Fruit fly (Drosophila melanogaster) whole organism, embryonic: ENCODE measurements around the gene Hsp60B.

ENCODE experiments used
- CG1024 ChIP-seq: fragments of 200-800 bp; sonication (Bioruptor generic); IDR thresholded peaks from 2 replicates; pipeline ENCODE4 v1.3.6; 2022; ENCODE audit warnings: missing biosample characterization, missing genetic modification characterization
- CG10267 ChIP-seq: fragments of 200-800 bp; sonication (Bioruptor generic); optimal IDR thresholded peaks from 2 replicates; lab custom pipeline; 2018; ENCODE audit warnings: missing biosample characterization, mild to moderate bottlenecking, missing genetic modification characterization, moderate library complexity
- CG10654 ChIP-seq: fragments of 200-800 bp; sonication (Bioruptor generic); optimal IDR thresholded peaks from 2 replicates; lab custom pipeline; 2016; ENCODE audit warnings: missing biosample characterization, missing genetic modification characterization
- CG10979 ChIP-seq: fragments of 200-800 bp; sonication (Bioruptor generic); optimal IDR thresholded peaks from 2 replicates; lab custom pipeline; 2018; ENCODE audit warnings: missing biosample characterization, mild to moderate bottlenecking, missing genetic modification characterization, moderate library complexity
- CG12391 ChIP-seq: fragments of 200-800 bp; sonication (Bioruptor generic); optimal IDR thresholded peaks from 3 replicates; lab custom pipeline; 2018; ENCODE audit warnings: missing biosample characterization, mild to moderate bottlenecking, missing genetic modification characterization, moderate library complexity
- CG15601 ChIP-seq: fragments of 200-800 bp; sonication (Bioruptor generic); optimal IDR thresholded peaks from 3 replicates; lab custom pipeline; 2019; ENCODE audit warnings: missing biosample characterization, mild to moderate bottlenecking, missing genetic modification characterization, moderate library complexity
- CG1603 ChIP-seq: fragments of 200-800 bp; sonication (Bioruptor generic); optimal IDR thresholded peaks from 2 replicates; lab custom pipeline; 2019; ENCODE audit warnings: missing biosample characterization, mild to moderate bottlenecking, missing genetic modification characterization, moderate library complexity
- CG17328 ChIP-seq: fragments of 200-800 bp; sonication (Bioruptor generic); IDR thresholded peaks from 2 replicates; pipeline ENCODE4 v1.3.6; 2022; ENCODE audit warnings: missing biosample characterization, missing genetic modification characterization
- CG17568 ChIP-seq: fragments of 200-800 bp; sonication (Bioruptor generic); optimal IDR thresholded peaks from 2 replicates; lab custom pipeline; 2018; ENCODE audit warnings: missing biosample characterization, mild to moderate bottlenecking, missing genetic modification characterization, moderate library complexity
- CG17802 ChIP-seq: fragments of 200-800 bp; sonication (Bioruptor generic); optimal IDR thresholded peaks from 2 replicates; lab custom pipeline; 2018; ENCODE audit warnings: missing biosample characterization, mild to moderate bottlenecking, missing genetic modification characterization, moderate library complexity
- CG17829 ChIP-seq: fragments of 200-800 bp; optimal IDR thresholded peaks from 2 replicates; lab custom pipeline; 2019; ENCODE audit warnings: missing biosample characterization, mild to moderate bottlenecking, missing genetic modification characterization, moderate library complexity
- CG17912 ChIP-seq: fragments of 200-800 bp; sonication (Bioruptor generic); optimal IDR thresholded peaks from 2 replicates; lab custom pipeline; 2018; ENCODE audit warnings: missing biosample characterization, mild to moderate bottlenecking, missing genetic modification characterization
- CG1832 ChIP-seq: fragments of 200-800 bp; sonication (Bioruptor generic); optimal IDR thresholded peaks from 2 replicates; lab custom pipeline; 2017; ENCODE audit warnings: missing biosample characterization, mild to moderate bottlenecking, missing genetic modification characterization, inconsistent platforms
- CG2875 ChIP-seq: fragments of 200-800 bp; sonication (Bioruptor generic); optimal IDR thresholded peaks from 2 replicates; lab custom pipeline; 2017; ENCODE audit warnings: missing biosample characterization, mild to moderate bottlenecking, missing genetic modification characterization, missing genetic modification reagents
- CG32772 ChIP-seq: fragments of 200-800 bp; sonication (Bioruptor generic); IDR thresholded peaks from 2 replicates; pipeline ENCODE4 v1.3.6; 2022; ENCODE audit warnings: missing biosample characterization, missing genetic modification characterization
- CG33213 ChIP-seq: fragments of 200-800 bp; sonication (Bioruptor generic); optimal IDR thresholded peaks from 3 replicates; lab custom pipeline; 2016; ENCODE audit warnings: missing biosample characterization, missing genetic modification characterization
- CG4820 ChIP-seq: fragments of 200-800 bp; sonication (Bioruptor generic); optimal IDR thresholded peaks from 3 replicates; lab custom pipeline; 2016; ENCODE audit warnings: missing biosample characterization, missing genetic modification characterization
- CG6272 ChIP-seq: fragments of 200-800 bp; sonication (Bioruptor generic); IDR thresholded peaks from 2 replicates; pipeline ENCODE4 v1.3.6; 2022; ENCODE audit warnings: missing biosample characterization, missing genetic modification characterization
- CG7839 ChIP-seq: fragments of 200-800 bp; sonication (Bioruptor generic); optimal IDR thresholded peaks from 3 replicates; lab custom pipeline; 2018; ENCODE audit warnings: missing biosample characterization, mild to moderate bottlenecking, missing genetic modification characterization, moderate library complexity
- CG8388 ChIP-seq: fragments of 200-800 bp; sonication (Bioruptor generic); optimal IDR thresholded peaks from 2 replicates; lab custom pipeline; 2019; ENCODE audit warnings: missing biosample characterization, mild to moderate bottlenecking, missing genetic modification characterization, moderate library complexity
- CG9437 ChIP-seq: fragments of 200-800 bp; sonication (Bioruptor generic); optimal IDR thresholded peaks from 2 replicates; lab custom pipeline; 2018; ENCODE audit warnings: missing biosample characterization, mild to moderate bottlenecking, missing genetic modification characterization
- D19A ChIP-seq: fragments of 200-800 bp; optimal IDR thresholded peaks from 3 replicates; lab custom pipeline; 2019; ENCODE audit warnings: missing biosample characterization, mild to moderate bottlenecking, missing genetic modification characterization, moderate library complexity
- Dbx ChIP-seq: fragments of 200-800 bp; sonication (Bioruptor generic); IDR thresholded peaks from 3 replicates; pipeline ENCODE4 v1.3.6; 2022; ENCODE audit warnings: missing biosample characterization, missing genetic modification characterization
- Ets65A ChIP-seq: fragments of 200-800 bp; sonication (Bioruptor generic); peaks from one replicate; lab custom pipeline; 2016; ENCODE audit warnings: missing biosample characterization, missing genetic modification characterization
- HLH3B ChIP-seq: fragments of 200-800 bp; sonication (Bioruptor generic); IDR thresholded peaks from 2 replicates; pipeline ENCODE4 v1.3.6; 2022; ENCODE audit warnings: missing biosample characterization, missing genetic modification characterization
- HLHmδ ChIP-seq: fragments of 200-800 bp; sonication (Bioruptor generic); optimal IDR thresholded peaks from 2 replicates; lab custom pipeline; 2018; ENCODE audit warnings: missing biosample characterization, mild to moderate bottlenecking, missing genetic modification characterization, moderate library complexity
- Oli ChIP-seq: fragments of 200-800 bp; sonication (Bioruptor generic); optimal IDR thresholded peaks from 2 replicates; lab custom pipeline; 2018; ENCODE audit warnings: missing biosample characterization, mild to moderate bottlenecking, missing genetic modification characterization, moderate library complexity
- Sox102F ChIP-seq: fragments of 200-800 bp; sonication (Bioruptor generic); optimal IDR thresholded peaks from 2 replicates; lab custom pipeline; 2018; ENCODE audit warnings: missing biosample characterization, mild to moderate bottlenecking, missing genetic modification characterization, moderate library complexity
- ara ChIP-seq: fragments of 200-800 bp; sonication (Bioruptor generic); IDR thresholded peaks from 2 replicates; pipeline ENCODE4 v1.3.6; 2022; ENCODE audit warnings: missing biosample characterization, missing genetic modification characterization
- az2 ChIP-seq: fragments of 200-800 bp; sonication (Bioruptor generic); optimal IDR thresholded peaks from 3 replicates; lab custom pipeline; 2016; ENCODE audit warnings: missing biosample characterization, missing genetic modification characterization
- bigmax ChIP-seq: fragments of 200-800 bp; sonication (Bioruptor generic); optimal IDR thresholded peaks from 2 replicates; lab custom pipeline; 2018; ENCODE audit warnings: missing biosample characterization, mild to moderate bottlenecking, missing genetic modification characterization
- caup ChIP-seq: fragments of 200-800 bp; sonication (Bioruptor generic); optimal IDR thresholded peaks from 3 replicates; lab custom pipeline; 2017; ENCODE audit warnings: missing biosample characterization, mild to moderate bottlenecking, missing genetic modification characterization, moderate library complexity; ENCODE audit not compliant: severe bottlenecking
- ci ChIP-seq: fragments of 200-800 bp; sonication (Bioruptor generic); IDR thresholded peaks from 3 replicates; pipeline ENCODE4 v1.3.6; 2022; ENCODE audit warnings: missing biosample characterization, missing genetic modification characterization
- fd96Cb ChIP-seq: fragments of 200-800 bp; sonication (Bioruptor generic); optimal IDR thresholded peaks from 2 replicates; lab custom pipeline; 2018; ENCODE audit warnings: missing biosample characterization, mild to moderate bottlenecking, missing genetic modification characterization, moderate library complexity
- ftz-f1 ChIP-seq: fragments of 200-800 bp; sonication (Bioruptor generic); optimal IDR thresholded peaks from 2 replicates; lab custom pipeline; 2016; ENCODE audit warnings: missing biosample characterization, missing genetic modification characterization
- gem ChIP-seq: fragments of 200-800 bp; sonication (Bioruptor generic); optimal IDR thresholded peaks from 2 replicates; lab custom pipeline; 2019; ENCODE audit warnings: missing biosample characterization, mild to moderate bottlenecking, missing genetic modification characterization, moderate library complexity
- hkb ChIP-seq, 2 experiments: fragments of 200-800 bp in 1 of 2; fragments of >200 bp in 1 of 2; sonication (Bioruptor generic) in 1 of 2; IDR thresholded peaks in 1 of 2; optimal IDR thresholded peaks in 1 of 2; 2 replicates each; pipeline versions ENCODE4 v1.3.6 to Lab custom; 2017 to 2022; ENCODE audit warnings: missing biosample characterization in 1 of 2, missing genetic modification characterization in 1 of 2
- lola ChIP-seq, 3 experiments: fragments of >200 bp in 2 of 3; fragments of 200-800 bp in 1 of 3; sonication (Bioruptor generic) in 1 of 3; optimal IDR thresholded peaks; 2 replicates each; lab custom pipeline; 2017 to 2019; ENCODE audit warnings: missing biosample characterization in 3 of 3, missing genetic modification characterization in 3 of 3, mild to moderate bottlenecking in 1 of 3, moderate library complexity in 1 of 3
- oc ChIP-seq: fragments of 200-800 bp; sonication (Bioruptor generic); optimal IDR thresholded peaks from 2 replicates; lab custom pipeline; 2018; ENCODE audit warnings: missing biosample characterization, mild to moderate bottlenecking, missing genetic modification characterization, moderate library complexity
- pfk ChIP-seq: fragments of 200-800 bp; sonication (Bioruptor generic); optimal IDR thresholded peaks from 2 replicates; lab custom pipeline; 2018; ENCODE audit warnings: missing biosample characterization, mild to moderate bottlenecking, missing genetic modification characterization, moderate library complexity
- rib ChIP-seq: fragments of 200-800 bp; sonication (Bioruptor generic); IDR thresholded peaks from 2 replicates; pipeline ENCODE4 v1.3.6; 2022; ENCODE audit warnings: missing biosample characterization, missing genetic modification characterization
- row ChIP-seq: fragments of 200-800 bp; sonication (Bioruptor generic); IDR thresholded peaks from 3 replicates; pipeline ENCODE4 v1.3.6; 2022; ENCODE audit warnings: missing biosample characterization, missing genetic modification characterization
- sc ChIP-seq, 3 experiments: fragments of >200 bp in 2 of 3; fragments of 200-800 bp in 1 of 3; sonication (Bioruptor generic) in 1 of 3; optimal IDR thresholded peaks; 2 replicates in 2 of 3; 3 replicates in 1 of 3; lab custom pipeline; 2017; ENCODE audit warnings: mild to moderate bottlenecking in 1 of 3, missing biosample characterization in 1 of 3, missing genetic modification characterization in 1 of 3, missing genetic modification reagents in 1 of 3
- sens ChIP-seq: fragments of 200-800 bp; sonication (Bioruptor generic); peaks from one replicate; lab custom pipeline; 2016; ENCODE audit warnings: missing biosample characterization, missing genetic modification characterization
- sisA ChIP-seq: fragments of 200-800 bp; sonication (Bioruptor generic); IDR thresholded peaks from 2 replicates; pipeline ENCODE4 v1.3.6; 2022; ENCODE audit warnings: missing biosample characterization, missing genetic modification characterization
- tna ChIP-seq: fragments of 200-800 bp; sonication (Bioruptor generic); IDR thresholded peaks from 2 replicates; pipeline ENCODE4 v1.3.6; 2022; ENCODE audit warnings: missing biosample characterization, missing genetic modification characterization; ENCODE audit not compliant: partially characterized antibody
- trem ChIP-seq: fragments of 200-800 bp; optimal IDR thresholded peaks from 3 replicates; lab custom pipeline; 2019; ENCODE audit warnings: missing biosample characterization, mild to moderate bottlenecking, missing genetic modification characterization, moderate library complexity
- zfh2 ChIP-seq: fragments of 200-800 bp; sonication (Bioruptor generic); optimal IDR thresholded peaks from 2 replicates; lab custom pipeline; 2016; ENCODE audit warnings: missing biosample characterization, missing genetic modification characterization

The Hsp60B gene

DNA sequence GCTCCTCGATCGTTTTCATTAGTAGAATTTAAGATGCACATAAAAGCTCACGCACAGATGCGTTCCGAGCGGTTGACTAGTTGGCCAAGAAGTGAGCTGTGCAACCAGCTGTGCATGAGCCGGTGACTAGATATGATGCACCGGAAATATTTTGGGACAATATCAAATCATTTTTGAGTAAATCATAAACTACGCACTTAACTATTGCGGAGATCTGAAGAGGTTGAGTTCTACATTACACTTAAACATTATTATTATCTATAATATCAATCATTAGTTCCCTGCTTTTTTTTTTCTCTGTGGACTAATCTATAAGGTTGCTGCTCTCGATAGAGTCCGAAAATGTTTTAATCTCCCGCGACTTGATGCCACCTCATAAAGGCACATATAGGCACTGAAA lies 45.1 kb upstream of the Hsp60B start (continued):
- no peak for TF ChIP-seq CG17802
- peak; percentile 19 for TF ChIP-seq trem (tag; lab: Kevin White, UChicago)
- no peak for TF ChIP-seq CG9437 (GFP tag; lab: Kevin White, UChicago)
- TF ChIP-seq CG1603 (tag; lab: Kevin White, UChicago) = peak; percentile 31
- peak; percentile 58 for TF ChIP-seq gem
- peak; percentile 82 for TF ChIP-seq sens (GFP tag; lab: Kevin White, UChicago)
- TF ChIP-seq Dbx (GFP tag; lab: Robert Waterston, UW) = no peak
- peak; percentile 55; the same call in 1 of the 2 replicates for TF ChIP-seq ara (GFP tag; lab: Robert Waterston, UW)
- no peak for TF ChIP-seq hkb (optimal IDR thresholded peaks at IDR 0.05; lab: Kevin White, UChicago)
- 0 out of 2 replicates have a peak, but pooled peaks have one; percentile 30 for TF ChIP-seq hkb (GFP tag; IDR thresholded peaks at IDR 0.05; lab: Robert Waterston, UW)
- TF ChIP-seq row (GFP tag; lab: Robert Waterston, UW) = peak; percentile 38; the same call in 1 of the 3 replicates
- peak; percentile 34 for TF ChIP-seq CG17829 (tag; lab: Kevin White, UChicago)
- peak; percentile 28 for TF ChIP-seq CG15601 (tag; lab: Kevin White, UChicago)
- TF ChIP-seq tna (GFP tag; lab: Robert Waterston, UW) = no peak
- peak; percentile 44 for TF ChIP-seq fd96Cb (tag; lab: Kevin White, UChicago)
- TF ChIP-seq CG10979 = peak; percentile 70
- no peak for TF ChIP-seq CG17912 (GFP tag; lab: Kevin White, UChicago)
- no peak for TF ChIP-seq caup (GFP tag; lab: Kevin White, UChicago)
- no peak for TF ChIP-seq CG2875 (GFP tag; lab: Kevin White, UChicago)
- no peak for TF ChIP-seq rib (GFP tag; lab: Robert Waterston, UW)
- no peak for TF ChIP-seq sc (optimal IDR thresholded peaks at IDR 0.05; lab: Kevin White, UChicago)
- TF ChIP-seq sc (GFP tag; optimal IDR thresholded peaks at IDR 0.05; lab: Kevin White, UChicago) = peak; percentile 9
- 0 out of 2 replicates have a peak, but pooled peaks have one; percentile 18 for TF ChIP-seq CG1024 (GFP tag; lab: Robert Waterston, UW)
- TF ChIP-seq CG33213 (GFP tag; lab: Kevin White, UChicago) = no peak
- peak; percentile 11 for TF ChIP-seq D19A
- TF ChIP-seq CG1832 (GFP tag; lab: Kevin White, UChicago) = no peak
- TF ChIP-seq zfh2 (GFP tag; lab: Kevin White, UChicago) = no peak
- peak; percentile 54; the same call in 1 of the 2 replicates for TF ChIP-seq HLH3B
- TF ChIP-seq Sox102F (GFP tag; lab: Kevin White, UChicago) = peak; percentile 47
- peak; percentile 47 for TF ChIP-seq CG17328 (GFP tag; lab: Robert Waterston, UW)
- no peak for TF ChIP-seq bigmax (GFP tag; lab: Kevin White, UChicago)
- peak; percentile 14 for TF ChIP-seq Oli (tag; lab: Kevin White, UChicago)
- no peak for TF ChIP-seq CG6272
- no peak for TF ChIP-seq CG17568 (GFP tag; lab: Kevin White, UChicago)
- peak; percentile 26 for TF ChIP-seq CG12391 (tag; lab: Kevin White, UChicago)
- peak; percentile 64 for TF ChIP-seq Ets65A (GFP tag; lab: Kevin White, UChicago)
- TF ChIP-seq pfk = no peak
- TF ChIP-seq CG10267 (tag; lab: Kevin White, UChicago) = peak; percentile 13
- peak in 1 of 3 experiments; percentile 29 for TF ChIP-seq lola (GFP tag; optimal IDR thresholded peaks at IDR 0.05; lab: Kevin White, UChicago)
- TF ChIP-seq CG8388 (GFP tag; lab: Kevin White, UChicago) = peak; percentile 24
- peak; percentile 17 for TF ChIP-seq az2 (GFP tag; lab: Kevin White, UChicago)
- no peak for TF ChIP-seq HLHmδ (GFP tag; lab: Kevin White, UChicago)
- peak; percentile 29; the same call in 1 of the 2 replicates for TF ChIP-seq CG32772 (GFP tag; lab: Robert Waterston, UW)
- TF ChIP-seq CG4820 = no peak
- no peak for TF ChIP-seq CG10654
- TF ChIP-seq CG7839 = peak; percentile 32
- peak; percentile 52 for TF ChIP-seq oc (tag; lab: Kevin White, UChicago)
- TF ChIP-seq ci (GFP tag; lab: Robert Waterston, UW) = peak; percentile 69; the same call in 1 of the 3 replicates
- no peak for TF ChIP-seq ftz-f1 (GFP tag; lab: Kevin White, UChicago)
- peak; percentile 31; the same call in 1 of the 2 replicates for TF ChIP-seq sisA
